Worm (Caenorhabditis elegans) whole organism, mixed stage, embryonic: Measurements from ENCODE around the gene glb-17.

Experiments used
- M03D4.4 ChIP-seq: sonication (generic microtip); optimal IDR thresholded peaks from 2 replicates; lab custom pipeline; 2017; ENCODE audit warnings: mild to moderate bottlenecking, missing genetic modification characterization, missing compliant biosample characterization
- bed-3 ChIP-seq: fragments of 200-800 bp; sonication (Bioruptor generic); optimal IDR thresholded peaks from 3 replicates; lab custom pipeline; 2018; ENCODE audit warnings: mild to moderate bottlenecking, missing genetic modification characterization, moderate library complexity, missing compliant biosample characterization
- blmp-1 ChIP-seq: fragments of 150-350 bp; optimal IDR thresholded peaks from 2 replicates; lab custom pipeline; 2014; ENCODE audit warnings: missing biosample characterization, missing genetic modification characterization
- ceh-39 ChIP-seq: fragments of 150-350 bp; optimal IDR thresholded peaks from 2 replicates; lab custom pipeline; 2014; ENCODE audit warnings: missing biosample characterization, missing genetic modification characterization
- ceh-43 ChIP-seq: fragments of 200-800 bp; sonication (Bioruptor generic); optimal IDR thresholded peaks from 2 replicates; lab custom pipeline; 2018; ENCODE audit warnings: mild to moderate bottlenecking, missing genetic modification characterization, moderate library complexity, missing compliant biosample characterization
- ceh-83 ChIP-seq: fragments of 200-800 bp; sonication (Bioruptor generic); optimal IDR thresholded peaks from 2 replicates; lab custom pipeline; 2018; ENCODE audit warnings: mild to moderate bottlenecking, missing genetic modification characterization, missing compliant biosample characterization
- ces-1 ChIP-seq: fragments of 150-350 bp; optimal IDR thresholded peaks from 2 replicates; lab custom pipeline; 2014; ENCODE audit warnings: missing biosample characterization, missing genetic modification reagents, missing genetic modification characterization
- cnd-1 ChIP-seq: fragments of 200-800 bp; sonication (Bioruptor generic); optimal IDR thresholded peaks from 2 replicates; lab custom pipeline; 2018; ENCODE audit warnings: mild to moderate bottlenecking, missing genetic modification characterization, missing compliant biosample characterization
- drap-1 ChIP-seq: fragments of 200-800 bp; sonication (Bioruptor generic); optimal IDR thresholded peaks from 3 replicates; lab custom pipeline; 2018; ENCODE audit warnings: mild to moderate bottlenecking, missing genetic modification characterization, missing compliant biosample characterization
- elt-1 ChIP-seq: sonication (generic microtip); optimal IDR thresholded peaks from 2 replicates; lab custom pipeline; 2017; ENCODE audit warnings: missing genetic modification characterization, mild to moderate bottlenecking, missing compliant biosample characterization, antibody characterized with exemption, moderate library complexity, borderline replicate concordance; ENCODE audit not compliant: insufficient read depth
- elt-3 ChIP-seq: fragments of 150-350 bp; optimal IDR thresholded peaks from 2 replicates; lab custom pipeline; 2014; ENCODE audit warnings: missing biosample characterization, missing genetic modification characterization
- flh-1 ChIP-seq: fragments of 200-800 bp; sonication (Bioruptor generic); optimal IDR thresholded peaks from 2 replicates; lab custom pipeline; 2018; ENCODE audit warnings: mild to moderate bottlenecking, missing genetic modification characterization, moderate library complexity, missing compliant biosample characterization
- ham-2 ChIP-seq: fragments of 200-800 bp; sonication (Bioruptor generic); optimal IDR thresholded peaks from 2 replicates; lab custom pipeline; 2018; ENCODE audit warnings: mild to moderate bottlenecking, missing genetic modification characterization, missing compliant biosample characterization
- lin-13 ChIP-seq: fragments of 150-350 bp; optimal IDR thresholded peaks from 2 replicates; lab custom pipeline; 2014; ENCODE audit warnings: missing biosample characterization, missing genetic modification characterization
- lin-32 ChIP-seq: fragments of 200-800 bp; sonication (Bioruptor generic); optimal IDR thresholded peaks from 2 replicates; lab custom pipeline; 2018; ENCODE audit warnings: mild to moderate bottlenecking, missing genetic modification characterization, missing compliant biosample characterization
- lsy-2 ChIP-seq: fragments of 150-350 bp; optimal IDR thresholded peaks from 2 replicates; lab custom pipeline; 2014; ENCODE audit warnings: missing biosample characterization, missing genetic modification characterization
- mep-1 ChIP-seq: fragments of 150-350 bp; optimal IDR thresholded peaks from 2 replicates; lab custom pipeline; 2017; ENCODE audit warnings: missing biosample characterization, missing genetic modification reagents, missing genetic modification characterization, inconsistent platforms
- mls-2 ChIP-seq: sonication (generic microtip); optimal IDR thresholded peaks from 2 replicates; lab custom pipeline; 2016; ENCODE audit warnings: mild to moderate bottlenecking, missing genetic modification characterization, moderate library complexity, missing compliant biosample characterization
- nhr-12 ChIP-seq: fragments of 150-350 bp; optimal IDR thresholded peaks from 2 replicates; lab custom pipeline; 2014; ENCODE audit warnings: missing biosample characterization, missing genetic modification characterization
- nhr-2 ChIP-seq: fragments of 150-350 bp; optimal IDR thresholded peaks from 2 replicates; lab custom pipeline; 2014; ENCODE audit warnings: missing biosample characterization, missing genetic modification characterization
- nhr-237 ChIP-seq: fragments of 150-350 bp; optimal IDR thresholded peaks from 2 replicates; lab custom pipeline; 2014; ENCODE audit warnings: missing biosample characterization, missing genetic modification characterization
- nhr-28 ChIP-seq: fragments of 150-350 bp; optimal IDR thresholded peaks from 2 replicates; lab custom pipeline; 2014; ENCODE audit warnings: missing biosample characterization, missing genetic modification characterization
- nhr-76 ChIP-seq: sonication (generic microtip); optimal IDR thresholded peaks from 2 replicates; lab custom pipeline; 2017; ENCODE audit warnings: missing biosample characterization, missing genetic modification characterization
- pha-4 ChIP-seq: fragments of 150-350 bp; optimal IDR thresholded peaks from 2 replicates; lab custom pipeline; 2018; ENCODE audit warnings: missing biosample characterization, missing genetic modification reagents, missing genetic modification characterization
- sem-2 ChIP-seq: fragments of 200-800 bp; sonication (Bioruptor generic); optimal IDR thresholded peaks from 2 replicates; lab custom pipeline; 2018; ENCODE audit warnings: mild to moderate bottlenecking, missing genetic modification characterization, missing compliant biosample characterization
- snpc-4 ChIP-seq: fragments of 150-350 bp; optimal IDR thresholded peaks from 2 replicates; lab custom pipeline; 2014; ENCODE audit warnings: missing biosample characterization, missing genetic modification characterization
- sptf-1 ChIP-seq: sonication (generic microtip); optimal IDR thresholded peaks from 2 replicates; lab custom pipeline; 2017; ENCODE audit warnings: mild to moderate bottlenecking, missing genetic modification characterization, moderate library complexity, missing compliant biosample characterization
- tbx-8 ChIP-seq: fragments of 200-800 bp; sonication (Bioruptor generic); optimal IDR thresholded peaks from 2 replicates; lab custom pipeline; 2018; ENCODE audit warnings: mild to moderate bottlenecking, missing genetic modification characterization, moderate library complexity, missing compliant biosample characterization
- unc-120 ChIP-seq: sonication (generic microtip); optimal IDR thresholded peaks from 2 replicates; lab custom pipeline; 2017; ENCODE audit warnings: missing genetic modification characterization, missing compliant biosample characterization; ENCODE audit not compliant: poor library complexity, severe bottlenecking
- unc-39 ChIP-seq: fragments of 150-350 bp; optimal IDR thresholded peaks from 2 replicates; lab custom pipeline; 2014; ENCODE audit warnings: missing biosample characterization, missing genetic modification characterization
- unc-62 ChIP-seq: fragments of 150-350 bp; optimal IDR thresholded peaks from 2 replicates; lab custom pipeline; 2014; ENCODE audit warnings: missing biosample characterization, missing genetic modification reagents, missing genetic modification characterization
- ztf-11 ChIP-seq: fragments of 150-350 bp; optimal IDR thresholded peaks from 2 replicates; lab custom pipeline; 2014; ENCODE audit warnings: missing biosample characterization, missing genetic modification characterization

glb-17 gene

DNA sequence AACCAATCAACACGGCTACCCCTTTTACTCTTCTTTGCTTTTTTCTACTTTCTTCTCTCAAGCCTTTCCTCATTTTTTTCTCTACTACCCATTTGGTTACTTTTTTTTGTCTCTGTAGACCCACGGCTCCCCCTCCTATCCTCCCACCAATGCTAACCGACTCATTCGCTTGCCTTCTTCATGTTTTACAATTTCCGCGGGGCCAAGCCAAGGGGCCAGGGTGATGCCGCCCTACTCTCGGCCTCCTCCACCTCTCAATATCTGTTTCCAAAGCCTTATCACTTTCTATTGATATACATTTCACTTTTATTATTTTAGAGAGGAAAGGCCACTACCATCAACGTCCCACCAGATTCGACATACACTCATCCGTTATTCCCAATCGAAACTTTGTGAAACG is 33.5 kb downstream of the glb-17 start, which contains the start of gene F49E2.5:
TSS of gene F49E2.5 (plus strand) at position 301 of the 400 bp plus-strand sequence.
- TF ChIP-seq lin-13 (no peak), nhr-76 (no peak)
- TF ChIP-seq, all 35 proteins: peak for 0

DNA sequence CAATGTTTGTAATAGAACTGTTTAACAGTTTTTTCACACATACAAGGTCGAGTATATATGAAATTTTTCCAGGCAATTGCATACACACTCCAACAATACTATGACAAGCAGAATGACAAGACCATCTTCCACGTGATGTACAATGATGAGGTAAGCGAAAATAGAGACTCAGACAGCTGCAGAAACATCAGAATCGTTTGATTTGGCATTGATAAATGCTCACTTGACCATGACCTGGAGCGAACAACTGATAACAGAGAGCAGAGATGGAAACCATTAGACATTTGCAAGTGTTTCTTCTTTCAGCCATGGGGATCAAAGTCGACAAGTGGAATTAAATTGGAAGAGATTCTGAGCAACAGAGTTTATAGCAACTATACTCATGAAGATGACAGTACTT is 36.4 kb downstream of the glb-17 start:
- TF ChIP-seq drap-1 = no peak
- no peak for TF ChIP-seq ces-1
- TF ChIP-seq nhr-28 (tag; lab: Kevin White, UChicago) = no peak
- TF ChIP-seq ham-2 (GFP tag; lab: Kevin White, UChicago) = no peak
- TF ChIP-seq sptf-1 (tag; lab: Kevin White, UChicago) = no peak
- TF ChIP-seq elt-1 (tag; lab: Kevin White, UChicago) = no peak
- TF ChIP-seq lsy-2 (tag; lab: Kevin White, UChicago) = no peak
- no peak for TF ChIP-seq nhr-2 (tag; lab: Kevin White, UChicago)
- TF ChIP-seq mep-1 (tag; lab: Kevin White, UChicago) = no peak
- no peak for TF ChIP-seq unc-39 (tag; lab: Kevin White, UChicago)
- no peak for TF ChIP-seq ceh-43 (GFP tag; lab: Kevin White, UChicago)
- no peak for TF ChIP-seq ceh-39 (tag; lab: Kevin White, UChicago)
- TF ChIP-seq unc-120 (tag; lab: Kevin White, UChicago) = no peak
- no peak for TF ChIP-seq ceh-83 (GFP tag; lab: Kevin White, UChicago)
- no peak for TF ChIP-seq nhr-12 (tag; lab: Kevin White, UChicago)
- no peak for TF ChIP-seq snpc-4 (tag; lab: Kevin White, UChicago)

DNA sequence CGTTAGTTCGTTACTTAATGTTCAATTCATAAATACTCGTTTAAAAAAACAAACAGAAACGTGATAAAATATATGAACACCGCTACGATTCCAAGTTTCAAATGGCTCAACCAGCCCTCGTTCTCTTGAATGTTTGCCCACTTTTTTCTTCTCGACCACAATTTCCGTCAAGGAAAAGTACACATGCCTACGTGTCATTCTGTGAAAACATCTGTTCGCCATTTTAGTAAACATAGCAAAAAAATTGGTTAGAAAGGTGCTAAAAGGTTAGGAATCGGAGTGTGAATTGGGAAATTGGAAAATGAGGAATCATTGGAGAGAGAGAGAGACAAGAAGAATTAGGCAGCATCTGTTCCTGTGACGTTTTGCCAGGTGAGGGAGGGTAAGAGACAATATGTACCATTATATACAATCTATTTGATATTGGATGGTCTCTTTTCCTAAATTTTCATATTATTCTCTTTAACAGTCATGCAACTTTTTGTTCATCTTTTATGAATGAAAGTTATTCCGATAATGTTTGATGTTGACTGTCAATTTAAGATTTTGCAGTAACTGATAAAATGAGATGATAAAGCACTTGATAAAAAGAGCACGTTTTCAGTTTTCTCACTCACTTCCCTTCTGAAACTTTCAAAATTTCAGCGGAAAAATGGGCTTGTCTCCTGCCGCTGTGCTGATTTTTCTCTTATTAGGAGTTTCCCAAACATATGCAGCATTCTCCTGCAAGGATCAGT is 37.4 kb downstream of the glb-17 start, which contains the start of gene nuc-1:
TSS of gene nuc-1 (plus strand) at position 612 of the 737 bp plus-strand sequence.
- no peak for TF ChIP-seq sptf-1 (tag; lab: Kevin White, UChicago)
- no peak for TF ChIP-seq ham-2 (GFP tag; lab: Kevin White, UChicago)
- no peak for TF ChIP-seq flh-1
- no peak for TF ChIP-seq bed-3 (GFP tag; lab: Kevin White, UChicago)
- no peak for TF ChIP-seq unc-62 (GFP tag; lab: Kevin White, UChicago)
- TF ChIP-seq M03D4.4 (tag; lab: Kevin White, UChicago) = no peak
- no peak for TF ChIP-seq ztf-11 (tag; lab: Kevin White, UChicago)
- no peak for TF ChIP-seq unc-39 (tag; lab: Kevin White, UChicago)
- no peak for TF ChIP-seq elt-1 (tag; lab: Kevin White, UChicago)
- TF ChIP-seq ceh-43 (GFP tag; lab: Kevin White, UChicago) = no peak
- TF ChIP-seq nhr-12 (tag; lab: Kevin White, UChicago) = no peak
- no peak for TF ChIP-seq lin-32 (GFP tag; lab: Kevin White, UChicago)
- TF ChIP-seq unc-120 (tag; lab: Kevin White, UChicago) = no peak

- no peak for TF ChIP-seq sem-2 (GFP tag; lab: Kevin White, UChicago)
- no peak for TF ChIP-seq nhr-237 (tag; lab: Kevin White, UChicago)
- TF ChIP-seq elt-1 (tag; lab: Kevin White, UChicago) = no peak
- no peak for TF ChIP-seq ham-2 (GFP tag; lab: Kevin White, UChicago)
- no peak for TF ChIP-seq nhr-28 (tag; lab: Kevin White, UChicago)
- TF ChIP-seq sptf-1 (tag; lab: Kevin White, UChicago) = no peak
- no peak for TF ChIP-seq unc-39 (tag; lab: Kevin White, UChicago)
- TF ChIP-seq nhr-12 (tag; lab: Kevin White, UChicago) = no peak
Measured at ce11 chrX:9537538-9538172, 39.2 kb downstream of the glb-17 start.

DNA sequence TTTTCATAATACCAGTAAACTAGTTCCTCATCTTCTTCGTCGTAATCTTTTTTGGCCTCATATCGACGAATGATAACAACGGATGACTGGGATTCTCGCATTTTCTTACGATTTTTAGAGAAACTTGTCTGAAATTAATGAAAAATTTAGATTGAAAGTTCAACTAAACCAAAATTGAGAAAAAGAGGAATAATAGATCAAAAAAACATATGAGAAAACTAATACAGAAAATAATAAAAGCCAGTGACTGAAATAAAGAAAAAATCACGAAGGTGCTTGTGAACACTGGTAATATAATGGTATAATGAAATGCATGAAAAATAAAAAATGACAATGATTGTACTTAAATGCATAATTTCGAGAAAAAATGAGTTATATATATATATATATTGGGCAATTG is 40.2 kb downstream of the glb-17 start, which contains the start of gene C07B5.8:
TSS of gene C07B5.8 (minus strand) at position 101 of the 400 bp plus-strand sequence.
- no peak for TF ChIP-seq sem-2 (GFP tag; lab: Kevin White, UChicago)
- TF ChIP-seq mls-2 (tag; lab: Kevin White, UChicago) = no peak
- no peak for TF ChIP-seq unc-62 (GFP tag; lab: Kevin White, UChicago)
- no peak for TF ChIP-seq unc-120 (tag; lab: Kevin White, UChicago)
- no peak for TF ChIP-seq tbx-8
- no peak for TF ChIP-seq nhr-28 (tag; lab: Kevin White, UChicago)
- no peak for TF ChIP-seq pha-4
- TF ChIP-seq lin-13 = no peak
- TF ChIP-seq cnd-1 (tag; lab: Kevin White, UChicago) = no peak
- no peak for TF ChIP-seq ceh-39 (tag; lab: Kevin White, UChicago)
- TF ChIP-seq lsy-2 (tag; lab: Kevin White, UChicago) = no peak
- TF ChIP-seq lin-32 (GFP tag; lab: Kevin White, UChicago) = no peak
- TF ChIP-seq elt-3 = no peak
- TF ChIP-seq ces-1 = no peak
- TF ChIP-seq sptf-1 (tag; lab: Kevin White, UChicago) = no peak
- TF ChIP-seq blmp-1 = no peak
